Worm (Caenorhabditis elegans) whole organism, young adult: ENCODE measurements around the gene C56G2.15.

ENCODE experiments used
- attf-6 ChIP-seq: fragments of 200-800 bp; sonication (Bioruptor generic); IDR thresholded peaks from 2 replicates; pipeline ENCODE4 v1.3.6; 2022; ENCODE audit warnings: missing genetic modification reagents, missing genetic modification characterization, missing compliant biosample characterization
- ceh-58 ChIP-seq: fragments of 200-800 bp; sonication (Bioruptor generic); IDR thresholded peaks from 2 replicates; pipeline ENCODE4 v1.3.6; 2022; ENCODE audit warnings: missing genetic modification characterization, missing compliant biosample characterization
- him-1 ChIP-seq: sonication (generic microtip); optimal IDR thresholded peaks from 2 replicates; lab custom pipeline; 2016; ENCODE audit warnings: missing genotype, missing genetic modification reagents, missing genetic modification characterization, missing compliant biosample characterization
- unc-130 ChIP-seq: sonication (generic microtip); optimal IDR thresholded peaks from 2 replicates; lab custom pipeline; 2016; ENCODE audit warnings: missing genetic modification reagents, missing genetic modification characterization, missing compliant biosample characterization
- unc-62 ChIP-seq: fragments of 150-350 bp; optimal IDR thresholded peaks from 2 replicates; lab custom pipeline; 2014; ENCODE audit warnings: missing biosample characterization, missing genetic modification reagents, missing genetic modification characterization
- ztf-25 ChIP-seq: fragments of 200-800 bp; sonication (Bioruptor generic); IDR thresholded peaks from 2 replicates; pipeline ENCODE4 v1.3.6; 2022; ENCODE audit warnings: missing genetic modification reagents, missing genetic modification characterization, missing compliant biosample characterization

DNA sequence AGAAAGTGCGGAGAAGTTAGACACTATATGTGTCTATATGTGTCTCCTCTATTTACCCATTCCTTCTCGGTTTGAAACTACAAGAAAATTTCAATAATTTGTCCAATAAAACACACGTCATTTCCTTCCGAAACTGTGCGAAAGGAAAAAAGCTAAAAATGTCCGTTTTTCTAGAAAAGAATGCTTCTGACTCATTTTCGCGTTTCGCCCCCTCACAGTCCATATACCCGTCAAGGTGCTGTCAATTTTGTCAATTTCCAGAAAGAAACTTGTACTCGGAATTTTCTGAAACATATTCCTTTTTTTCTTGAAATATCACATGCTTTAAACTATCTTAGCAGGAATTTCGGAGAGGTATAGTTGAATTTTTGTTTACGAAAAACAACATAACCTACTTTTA, 35.1 kb upstream of the C56G2.15 start:
- no peak for TF ChIP-seq unc-130 (GFP tag; lab: Kevin White, UChicago)
- no peak for TF ChIP-seq him-1 (tag; lab: Kevin White, UChicago)
- TF ChIP-seq attf-6 = no peak
- no peak for TF ChIP-seq ceh-58 (GFP tag; lab: Robert Waterston, UW)
- TF ChIP-seq unc-62 = peak; percentile 81
- no peak for TF ChIP-seq ztf-25 (GFP tag; lab: Robert Waterston, UW)
